Fruit fly (Drosophila melanogaster) whole organism, embryonic: Measurements from ENCODE around the gene CG33172.

Source experiments
- Ada2b ChIP-seq: fragments of 200-800 bp; sonication (Bioruptor generic); IDR thresholded peaks from 2 replicates; pipeline ENCODE4 v1.3.6; 2022; ENCODE audit warnings: missing biosample characterization, missing genetic modification characterization
- Atf6 ChIP-seq: fragments of 200-800 bp; sonication (Bioruptor generic); IDR thresholded peaks from 2 replicates; pipeline ENCODE4 v1.3.6; 2022; ENCODE audit warnings: missing biosample characterization, missing genetic modification characterization
- CG10147 ChIP-seq: fragments of 200-800 bp; sonication (Bioruptor generic); optimal IDR thresholded peaks from 2 replicates; lab custom pipeline; 2019; ENCODE audit warnings: missing biosample characterization, mild to moderate bottlenecking, missing genetic modification characterization, moderate library complexity
- CG12942 ChIP-seq: fragments of 200-800 bp; sonication (Bioruptor generic); optimal IDR thresholded peaks from 3 replicates; lab custom pipeline; 2016; ENCODE audit warnings: missing biosample characterization, missing genetic modification characterization
- CG13775 ChIP-seq: fragments of 200-800 bp; sonication (Bioruptor generic); optimal IDR thresholded peaks from 3 replicates; lab custom pipeline; 2017; ENCODE audit warnings: missing biosample characterization, mild to moderate bottlenecking, missing genetic modification characterization
- CG15514 ChIP-seq: fragments of 200-800 bp; sonication (Bioruptor generic); optimal IDR thresholded peaks from 3 replicates; lab custom pipeline; 2017; ENCODE audit warnings: missing biosample characterization, missing genetic modification characterization, mild to moderate bottlenecking, moderate library complexity, missing genetic modification reagents
- CG17361 ChIP-seq: fragments of 200-800 bp; sonication (Bioruptor generic); IDR thresholded peaks from 3 replicates; pipeline ENCODE4 v1.3.6; 2022; ENCODE audit warnings: missing biosample characterization, missing genetic modification characterization
- CG17912 ChIP-seq: fragments of 200-800 bp; sonication (Bioruptor generic); optimal IDR thresholded peaks from 2 replicates; lab custom pipeline; 2018; ENCODE audit warnings: missing biosample characterization, mild to moderate bottlenecking, missing genetic modification characterization
- CG30020 ChIP-seq: fragments of 200-800 bp; optimal IDR thresholded peaks from 2 replicates; lab custom pipeline; 2019; ENCODE audit warnings: missing biosample characterization, mild to moderate bottlenecking, missing genetic modification characterization, moderate library complexity
- CG31224 ChIP-seq: fragments of 200-800 bp; sonication (Bioruptor generic); IDR thresholded peaks from 2 replicates; pipeline ENCODE4 v1.3.6; 2022; ENCODE audit warnings: missing biosample characterization, missing genetic modification characterization
- CG34224 ChIP-seq: fragments of 200-800 bp; sonication (Bioruptor generic); IDR thresholded peaks from 3 replicates; pipeline ENCODE4 v1.3.6; 2022; ENCODE audit warnings: missing biosample characterization, missing genetic modification characterization; ENCODE audit not compliant: partially characterized antibody
- CG4424 ChIP-seq: fragments of 200-800 bp; sonication (Bioruptor generic); optimal IDR thresholded peaks from 3 replicates; lab custom pipeline; 2016; ENCODE audit warnings: missing biosample characterization, missing genetic modification characterization
- CG5245 ChIP-seq: fragments of 200-800 bp; sonication (Bioruptor generic); optimal IDR thresholded peaks from 3 replicates; lab custom pipeline; 2016; ENCODE audit warnings: missing biosample characterization, missing genetic modification characterization
- CG6654 ChIP-seq: fragments of 200-800 bp; sonication (Bioruptor generic); optimal IDR thresholded peaks from 2 replicates; lab custom pipeline; 2017; ENCODE audit warnings: missing biosample characterization, mild to moderate bottlenecking, missing genetic modification characterization
- CG7357 ChIP-seq: fragments of 200-800 bp; sonication (Bioruptor generic); IDR thresholded peaks from 3 replicates; pipeline ENCODE4 v1.3.6; 2022; ENCODE audit warnings: missing biosample characterization, missing genetic modification characterization
- CG7928 ChIP-seq: fragments of 200-800 bp; sonication (Bioruptor generic); optimal IDR thresholded peaks from 2 replicates; lab custom pipeline; 2017; ENCODE audit warnings: missing biosample characterization, mild to moderate bottlenecking, missing genetic modification characterization
- CG7987 ChIP-seq: fragments of 200-800 bp; sonication (Bioruptor generic); optimal IDR thresholded peaks from 2 replicates; lab custom pipeline; 2018; ENCODE audit warnings: missing biosample characterization, mild to moderate bottlenecking, missing genetic modification characterization, moderate library complexity
- CG8290 ChIP-seq, 3 experiments: fragments of 200-800 bp; sonication (Bioruptor generic); optimal IDR thresholded peaks; 2 replicates each; lab custom pipeline; 2016 to 2019; ENCODE audit warnings: missing biosample characterization in 3 of 3, missing genetic modification characterization in 3 of 3, mild to moderate bottlenecking in 2 of 3, moderate library complexity in 1 of 3
- CHES-1-like ChIP-seq: fragments of 200-800 bp; sonication (Bioruptor generic); optimal IDR thresholded peaks from 2 replicates; lab custom pipeline; 2016; ENCODE audit warnings: missing biosample characterization, missing genetic modification characterization
- Dbx ChIP-seq: fragments of 200-800 bp; sonication (Bioruptor generic); IDR thresholded peaks from 3 replicates; pipeline ENCODE4 v1.3.6; 2022; ENCODE audit warnings: missing biosample characterization, missing genetic modification characterization
- Drgx ChIP-seq: fragments of 200-800 bp; sonication (Bioruptor generic); IDR thresholded peaks from 2 replicates; pipeline ENCODE4 v1.3.6; 2022; ENCODE audit warnings: missing biosample characterization, missing genetic modification characterization
- Ets97D ChIP-seq: fragments of 200-800 bp; sonication (Bioruptor generic); optimal IDR thresholded peaks from 3 replicates; lab custom pipeline; 2016; ENCODE audit warnings: missing biosample characterization, missing genetic modification characterization
- GATAe ChIP-seq: fragments of 200-800 bp; sonication (Bioruptor generic); conservative IDR thresholded peaks from 2 replicates; pipeline ENCODE4 v1.3.6; 2022; ENCODE audit warnings: missing biosample characterization, missing genetic modification characterization
- Gsc ChIP-seq: fragments of 200-800 bp; sonication (Bioruptor generic); IDR thresholded peaks from 2 replicates; pipeline ENCODE4 v1.3.6; 2022; ENCODE audit warnings: missing biosample characterization, missing genetic modification characterization
- Hr39 ChIP-seq: fragments of >200 bp; optimal IDR thresholded peaks from 2 replicates; lab custom pipeline; 2017
- MESR4 ChIP-seq: fragments of 200-800 bp; sonication (Bioruptor generic); optimal IDR thresholded peaks from 2 replicates; lab custom pipeline; 2018; ENCODE audit warnings: missing biosample characterization, mild to moderate bottlenecking, missing genetic modification characterization, moderate library complexity
- NC2α ChIP-seq: fragments of 200-800 bp; sonication (Bioruptor generic); optimal IDR thresholded peaks from 2 replicates; lab custom pipeline; 2016; ENCODE audit warnings: missing biosample characterization, missing genetic modification characterization
- Nf-YB ChIP-seq: fragments of 200-800 bp; sonication (Bioruptor generic); optimal IDR thresholded peaks from 3 replicates; lab custom pipeline; 2019; ENCODE audit warnings: missing biosample characterization, mild to moderate bottlenecking, missing genetic modification characterization, moderate library complexity
- Pdp1 ChIP-seq, 2 experiments: fragments of 200-800 bp; sonication (Bioruptor generic); optimal IDR thresholded peaks; 3 replicates each; lab custom pipeline; 2016; ENCODE audit warnings: missing biosample characterization in 2 of 2, missing genetic modification characterization in 2 of 2, mild to moderate bottlenecking in 1 of 2, moderate library complexity in 1 of 2
- Side ChIP-seq: fragments of 200-800 bp; sonication (Bioruptor generic); optimal IDR thresholded peaks from 2 replicates; lab custom pipeline; 2016; ENCODE audit warnings: missing biosample characterization, missing genetic modification characterization
- Sin3A ChIP-seq: fragments of >200 bp; optimal IDR thresholded peaks from 2 replicates; lab custom pipeline; 2018
- Sry-δ ChIP-seq: fragments of 200-800 bp; sonication (Bioruptor generic); optimal IDR thresholded peaks from 2 replicates; lab custom pipeline; 2016; ENCODE audit warnings: missing biosample characterization, missing genetic modification characterization
- Stat92E ChIP-seq, 3 experiments: fragments of >200 bp in 2 of 3; fragments of 200-800 bp in 1 of 3; sonication (Bioruptor generic) in 1 of 3; optimal IDR thresholded peaks; 2 replicates each; lab custom pipeline; 2017 to 2019; ENCODE audit warnings: missing biosample characterization in 3 of 3, missing genetic modification characterization in 3 of 3, mild to moderate bottlenecking in 1 of 3, moderate library complexity in 1 of 3
- aop ChIP-seq: fragments of 200-800 bp; sonication (Bioruptor generic); IDR thresholded peaks from 2 replicates; pipeline ENCODE4 v1.3.6; 2022; ENCODE audit warnings: missing biosample characterization, missing genetic modification characterization
- ara ChIP-seq: fragments of 200-800 bp; sonication (Bioruptor generic); IDR thresholded peaks from 2 replicates; pipeline ENCODE4 v1.3.6; 2022; ENCODE audit warnings: missing biosample characterization, missing genetic modification characterization
- chm ChIP-seq: fragments of 200-800 bp; sonication (Bioruptor generic); IDR thresholded peaks from 2 replicates; pipeline ENCODE4 v1.3.6; 2022; ENCODE audit warnings: missing biosample characterization, missing genetic modification characterization
- dmrt11E ChIP-seq: fragments of 200-800 bp; sonication (Bioruptor generic); optimal IDR thresholded peaks from 3 replicates; lab custom pipeline; 2018; ENCODE audit warnings: missing biosample characterization, mild to moderate bottlenecking, missing genetic modification characterization, moderate library complexity
- eve ChIP-seq, 2 experiments: fragments of >200 bp; optimal IDR thresholded peaks; 2 replicates each; lab custom pipeline; 2017; ENCODE audit warnings: missing biosample characterization in 2 of 2, missing genetic modification characterization in 2 of 2
- h ChIP-seq: fragments of >200 bp; optimal IDR thresholded peaks from 2 replicates; lab custom pipeline; 2017
- ind ChIP-seq: fragments of 200-800 bp; sonication (Bioruptor generic); optimal IDR thresholded peaks from 3 replicates; lab custom pipeline; 2016; ENCODE audit warnings: missing biosample characterization, missing genetic modification characterization
- jumu ChIP-seq: fragments of 200-800 bp; sonication (Bioruptor generic); optimal IDR thresholded peaks from 3 replicates; lab custom pipeline; 2016; ENCODE audit warnings: missing biosample characterization, missing genetic modification characterization
- lab ChIP-seq: fragments of 200-800 bp; sonication (Bioruptor generic); optimal IDR thresholded peaks from 3 replicates; lab custom pipeline; 2017; ENCODE audit warnings: missing biosample characterization, missing genetic modification characterization, mild to moderate bottlenecking, moderate library complexity, missing genetic modification reagents
- mld ChIP-seq: fragments of 200-800 bp; sonication (Bioruptor generic); IDR thresholded peaks from 3 replicates; pipeline ENCODE4 v1.3.6; 2022; ENCODE audit warnings: missing biosample characterization, missing genetic modification characterization; ENCODE audit not compliant: partially characterized antibody
- nau ChIP-seq: fragments of 200-800 bp; sonication (Bioruptor generic); optimal IDR thresholded peaks from 3 replicates; lab custom pipeline; 2017; ENCODE audit warnings: missing biosample characterization, mild to moderate bottlenecking, missing genetic modification characterization, missing genetic modification reagents
- pb ChIP-seq: fragments of 200-800 bp; sonication (Bioruptor generic); optimal IDR thresholded peaks from 3 replicates; lab custom pipeline; 2016; ENCODE audit warnings: missing biosample characterization, missing genetic modification characterization
- sd ChIP-seq: fragments of 200-800 bp; sonication (Bioruptor generic); optimal IDR thresholded peaks from 3 replicates; lab custom pipeline; 2018; ENCODE audit warnings: missing biosample characterization, mild to moderate bottlenecking, missing genetic modification characterization, moderate library complexity
- tgo ChIP-seq: fragments of 200-800 bp; sonication (Bioruptor generic); IDR thresholded peaks from 3 replicates; pipeline ENCODE4 v1.3.6; 2022; ENCODE audit warnings: missing biosample characterization, missing genetic modification characterization
- toy ChIP-seq: fragments of 200-800 bp; sonication (Bioruptor generic); IDR thresholded peaks from 2 replicates; pipeline ENCODE4 v1.3.6; 2022; ENCODE audit warnings: missing biosample characterization, missing genetic modification characterization
- trem ChIP-seq: fragments of 200-800 bp; optimal IDR thresholded peaks from 3 replicates; lab custom pipeline; 2019; ENCODE audit warnings: missing biosample characterization, mild to moderate bottlenecking, missing genetic modification characterization, moderate library complexity
- vfl ChIP-seq: fragments of 200-800 bp; sonication (Bioruptor generic); optimal IDR thresholded peaks from 2 replicates; lab custom pipeline; 2016; ENCODE audit warnings: missing biosample characterization, missing genetic modification characterization

CG33172 gene

DNA sequence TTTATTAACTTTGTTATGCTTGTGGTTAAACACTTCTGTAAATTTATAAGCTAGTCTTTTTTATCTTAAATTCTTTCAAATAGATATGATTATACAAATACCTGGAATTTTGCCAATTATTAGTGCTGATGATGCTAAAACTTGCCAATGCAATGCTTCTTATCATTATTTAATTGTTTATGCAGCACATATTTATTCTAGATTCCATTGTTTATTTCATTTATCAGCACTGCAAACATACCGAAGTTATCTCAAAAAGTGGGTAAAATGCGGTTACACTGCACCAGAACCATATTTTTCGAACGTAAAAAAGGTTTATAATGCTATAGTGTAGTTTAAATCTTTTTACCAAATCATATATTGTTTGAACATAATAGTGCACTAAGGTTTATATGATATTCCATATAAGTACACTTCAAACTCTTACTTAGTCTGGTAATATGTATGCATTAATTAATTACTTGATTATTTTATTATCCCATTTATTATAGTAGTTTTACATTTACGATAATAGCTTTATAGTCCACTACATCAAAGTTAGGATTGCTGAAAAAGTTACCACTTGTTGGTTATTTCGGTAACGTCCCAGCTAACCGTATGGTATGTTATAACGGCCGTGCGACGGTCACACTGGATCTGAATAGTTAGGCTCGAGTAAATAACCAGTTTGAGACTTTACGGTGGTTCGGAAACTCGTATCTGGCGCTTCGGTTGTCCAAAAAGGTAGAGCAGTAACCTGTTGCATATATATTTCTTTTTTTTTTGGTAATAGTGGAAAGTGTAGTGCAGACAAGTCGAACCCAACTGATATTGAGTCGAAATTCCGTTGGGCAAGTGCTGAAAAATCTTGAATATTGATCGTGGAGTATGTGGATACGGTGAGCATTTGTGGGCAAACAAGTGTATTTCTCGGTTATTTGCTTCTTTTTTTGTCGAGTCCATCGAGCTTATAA lies 19.0 kb downstream of the CG33172 start, which contains the start of gene Rhp (continued):
- TF ChIP-seq Ada2b (GFP tag; lab: Robert Waterston, UW) (no peak), Dbx (no peak), Nf-YB (GFP tag; lab: Kevin White, UChicago) (no peak), CG6654 (GFP tag; lab: Kevin White, UChicago) (no peak), Atf6 (no peak), tgo (GFP tag; lab: Robert Waterston, UW) (no peak), trem (tag; lab: Kevin White, UChicago) (no peak), CG7357 (GFP tag; lab: Robert Waterston, UW) (no peak), CG13775 (GFP tag; lab: Kevin White, UChicago) (no peak), lab (GFP tag; lab: Kevin White, UChicago) (no peak), Stat92E (GFP tag; optimal IDR thresholded peaks at IDR 0.05; lab: Kevin White, UChicago) (no peak), Gsc (no peak), CG5245 (GFP tag; lab: Kevin White, UChicago) (no peak), CG31224 (GFP tag; lab: Robert Waterston, UW) (no peak), Ets97D (GFP tag; lab: Kevin White, UChicago) (no peak), nau (no peak), CG30020 (tag; lab: Kevin White, UChicago) (no peak), CG34224 (peak; percentile 27; the same call in 1 of the 3 replicates), chm (GFP tag; lab: Robert Waterston, UW) (no peak), CG7928 (GFP tag; lab: Kevin White, UChicago) (no peak), eve (GFP tag; optimal IDR thresholded peaks at IDR 0.05; lab: Kevin White, UChicago) (no peak), pb (no peak), CG17361 (GFP tag; lab: Robert Waterston, UW) (peak; percentile 37; the same call in 1 of the 3 replicates), MESR4 (GFP tag; lab: Kevin White, UChicago) (peak; percentile 18), Hr39 (lab: Kevin White, UChicago) (no peak), CG7987 (GFP tag; lab: Kevin White, UChicago) (peak; percentile 62), toy (GFP tag; lab: Robert Waterston, UW) (no peak), CG4424 (GFP tag; lab: Kevin White, UChicago) (peak; percentile 5), CHES-1-like (GFP tag; lab: Kevin White, UChicago) (no peak), Sry-δ (GFP tag; lab: Kevin White, UChicago) (no peak), Side (GFP tag; lab: Kevin White, UChicago) (no peak), ind (GFP tag; lab: Kevin White, UChicago) (no peak), mld (GFP tag; lab: Robert Waterston, UW) (no peak), ara (GFP tag; lab: Robert Waterston, UW) (no peak), h (lab: Kevin White, UChicago) (no peak), NC2α (GFP tag; lab: Kevin White, UChicago) (no peak), CG12942 (GFP tag; lab: Kevin White, UChicago) (no peak), aop (no peak), Drgx (GFP tag; lab: Robert Waterston, UW) (peak; percentile 6; the same call in 1 of the 2 replicates), sd (tag; lab: Kevin White, UChicago) (no peak), CG8290 (GFP tag; optimal IDR thresholded peaks at IDR 0.05; lab: Kevin White, UChicago) (no peak), CG8290 (tag; optimal IDR thresholded peaks at IDR 0.05; lab: Kevin White, UChicago) (peak in 1 of 2 experiments; percentile 84), dmrt11E (tag; lab: Kevin White, UChicago) (peak; percentile 57), vfl (GFP tag; lab: Kevin White, UChicago) (no peak), CG15514 (GFP tag; lab: Kevin White, UChicago) (peak; percentile 23), GATAe (GFP tag; lab: Robert Waterston, UW) (no peak), CG10147 (GFP tag; lab: Kevin White, UChicago) (no peak), Sin3A (lab: Kevin White, UChicago) (no peak), jumu (no peak), CG17912 (GFP tag; lab: Kevin White, UChicago) (peak; percentile 38), Pdp1 (GFP tag; optimal IDR thresholded peaks at IDR 0.05; lab: Kevin White, UChicago) (peak in 1 of 2 experiments; percentile 19)
